Worm (Caenorhabditis elegans) whole organism, young adult: ENCODE data around the gene tsr-1.

ENCODE experiments used
- ama-1 ChIP-seq, 3 experiments: fragments of 150-350 bp in 1 of 3; sonication (generic microtip) in 2 of 3; optimal IDR thresholded peaks; 2 replicates each; lab custom pipeline; 2014 to 2018; ENCODE audit warnings: missing biosample characterization in 2 of 3, missing genetic modification characterization in 2 of 3, missing genetic modification reagents in 2 of 3
- ceh-79 ChIP-seq: sonication (generic microtip); optimal IDR thresholded peaks from 2 replicates; lab custom pipeline; 2017; ENCODE audit warnings: mild to moderate bottlenecking, missing genetic modification characterization, missing compliant biosample characterization
- gei-17 ChIP-seq: fragments of 200-800 bp; sonication (Bioruptor generic); optimal IDR thresholded peaks from 2 replicates; lab custom pipeline; 2018; ENCODE audit warnings: mild to moderate bottlenecking, missing genetic modification characterization, missing compliant biosample characterization
- hrde-1 ChIP-seq: sonication (generic microtip); optimal IDR thresholded peaks from 2 replicates; lab custom pipeline; 2016; ENCODE audit warnings: missing genetic modification characterization, mild to moderate bottlenecking, missing compliant biosample characterization, moderate library complexity, missing genotype, missing genetic modification reagents, borderline replicate concordance
- nhr-179 ChIP-seq: sonication (generic microtip); optimal IDR thresholded peaks from 2 replicates; lab custom pipeline; 2016; ENCODE audit warnings: mild to moderate bottlenecking, missing genetic modification characterization, missing compliant biosample characterization
- nhr-27 ChIP-seq: fragments of 200-800 bp; sonication (Bioruptor generic); optimal IDR thresholded peaks from 2 replicates; lab custom pipeline; 2018; ENCODE audit warnings: mild to moderate bottlenecking, missing genetic modification characterization, moderate library complexity, missing compliant biosample characterization
- tlf-1 ChIP-seq: fragments of 200-800 bp; sonication (Bioruptor generic); optimal IDR thresholded peaks from 2 replicates; lab custom pipeline; 2018; ENCODE audit warnings: mild to moderate bottlenecking, missing genetic modification characterization, missing compliant biosample characterization
- unc-62 ChIP-seq: fragments of 150-350 bp; optimal IDR thresholded peaks from 2 replicates; lab custom pipeline; 2014; ENCODE audit warnings: missing biosample characterization, missing genetic modification reagents, missing genetic modification characterization
- ztf-3 ChIP-seq: fragments of 200-800 bp; sonication (Bioruptor generic); optimal IDR thresholded peaks from 2 replicates; lab custom pipeline; 2018; ENCODE audit warnings: mild to moderate bottlenecking, missing genetic modification characterization, missing compliant biosample characterization

DNA sequence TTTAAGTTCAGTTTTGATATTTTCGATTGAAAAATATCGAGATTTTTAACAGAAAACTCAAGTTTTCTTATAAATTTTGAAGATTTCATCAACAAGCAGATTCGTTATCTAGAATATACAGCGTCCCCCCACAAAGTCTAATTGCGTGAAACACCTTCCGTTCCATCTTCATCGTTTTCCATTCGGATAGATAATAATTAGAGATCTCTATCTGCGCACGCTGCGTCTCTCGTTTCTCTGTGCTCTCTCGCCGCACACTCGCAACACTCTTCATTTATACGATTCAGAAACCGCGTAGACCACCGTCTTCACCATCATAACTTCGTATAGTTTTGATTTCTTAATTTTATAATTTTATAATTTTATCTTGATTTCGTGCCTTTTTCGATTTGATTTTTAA, 36.4 kb downstream of the tsr-1 start:
- TF ChIP-seq unc-62 (GFP tag; lab: Kevin White, UChicago) = no peak
- TF ChIP-seq nhr-27 = no peak
- no peak for TF ChIP-seq ama-1 (optimal IDR thresholded peaks at IDR 0.05; lab: Kevin White, UChicago)
- no peak for TF ChIP-seq ama-1 (GFP tag; optimal IDR thresholded peaks at IDR 0.05; lab: Kevin White, UChicago)
- TF ChIP-seq ztf-3 (GFP tag; lab: Kevin White, UChicago) = no peak
- no peak for TF ChIP-seq hrde-1 (tag; lab: Kevin White, UChicago)
- TF ChIP-seq nhr-179 (tag; lab: Kevin White, UChicago) = no peak
- TF ChIP-seq gei-17 (GFP tag; lab: Kevin White, UChicago) = no peak
- TF ChIP-seq ceh-79 (tag; lab: Kevin White, UChicago) = no peak
- no peak for TF ChIP-seq tlf-1
